Worm (Caenorhabditis elegans): ENCODE data around the gene sna-3.

DNA sequence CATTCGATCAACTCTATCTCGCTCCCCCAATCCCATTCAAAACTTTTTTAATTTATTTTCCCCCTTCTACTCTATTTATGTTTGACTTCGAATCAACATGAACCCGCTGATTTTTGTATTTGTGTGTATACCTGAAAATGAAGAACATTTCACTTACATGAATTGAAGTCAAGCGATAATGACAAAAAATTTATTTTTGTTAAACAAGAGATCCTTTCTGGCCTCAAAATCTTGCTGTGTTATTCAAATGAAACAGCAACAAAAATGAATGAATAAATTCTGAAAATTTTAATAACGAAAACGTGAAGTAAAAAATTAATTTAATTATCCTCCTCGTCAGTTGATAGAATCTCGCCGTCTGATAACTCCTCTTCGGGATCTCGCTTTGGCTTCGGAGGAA lies 3.6 kb downstream of the sna-3 start:
- TF ChIP-seq dve-1 (tag; optimal IDR thresholded peaks at IDR 0.05; ENCODE audit: insufficient read depth) (no peak), fkh-10 (GFP tag; optimal IDR thresholded peaks at IDR 0.05) (no peak), Y48G9A.11 (GFP tag; IDR thresholded peaks at IDR 0.05) (no peak)

Measured in whole organism, L4 larva.